Fruit fly (Drosophila melanogaster) whole organism, embryonic: ENCODE results near the gene CG15155.

Experiments
- ATbp ChIP-seq: fragments of 200-800 bp; sonication (Bioruptor generic); optimal IDR thresholded peaks from 2 replicates; lab custom pipeline; 2017; ENCODE audit warnings: missing biosample characterization, mild to moderate bottlenecking, missing genetic modification characterization, missing genetic modification reagents
- Asciz ChIP-seq: fragments of 200-800 bp; sonication (Bioruptor generic); optimal IDR thresholded peaks from 2 replicates; lab custom pipeline; 2017; ENCODE audit warnings: missing biosample characterization, mild to moderate bottlenecking, missing genetic modification characterization, missing genetic modification reagents
- CG12659 ChIP-seq: fragments of 200-800 bp; sonication (Bioruptor generic); optimal IDR thresholded peaks from 3 replicates; lab custom pipeline; 2017; ENCODE audit warnings: mild to moderate bottlenecking, missing biosample characterization, missing genetic modification reagents, missing genetic modification characterization
- CG14710 ChIP-seq: fragments of 200-800 bp; sonication (Bioruptor generic); optimal IDR thresholded peaks from 3 replicates; lab custom pipeline; 2019; ENCODE audit warnings: missing biosample characterization, mild to moderate bottlenecking, missing genetic modification characterization, moderate library complexity
- CG18599 ChIP-seq: fragments of 200-800 bp; sonication (Bioruptor generic); optimal IDR thresholded peaks from 3 replicates; lab custom pipeline; 2017; ENCODE audit warnings: missing biosample characterization, missing genetic modification characterization, mild to moderate bottlenecking, moderate library complexity, missing genetic modification reagents
- CG4424 ChIP-seq: fragments of 200-800 bp; sonication (Bioruptor generic); optimal IDR thresholded peaks from 3 replicates; lab custom pipeline; 2016; ENCODE audit warnings: missing biosample characterization, missing genetic modification characterization
- CG5180 ChIP-seq: fragments of 200-800 bp; sonication (Bioruptor generic); optimal IDR thresholded peaks from 3 replicates; lab custom pipeline; 2017; ENCODE audit warnings: missing biosample characterization, missing genetic modification characterization, mild to moderate bottlenecking, moderate library complexity, missing genetic modification reagents
- CG6689 ChIP-seq: fragments of 200-800 bp; sonication (Bioruptor generic); IDR thresholded peaks from 2 replicates; pipeline ENCODE4 v1.3.6; 2022; ENCODE audit warnings: missing biosample characterization, missing genetic modification characterization
- CG7839 ChIP-seq: fragments of 200-800 bp; sonication (Bioruptor generic); optimal IDR thresholded peaks from 3 replicates; lab custom pipeline; 2018; ENCODE audit warnings: missing biosample characterization, mild to moderate bottlenecking, missing genetic modification characterization, moderate library complexity
- CG8359 ChIP-seq: fragments of 200-800 bp; sonication (Bioruptor generic); optimal IDR thresholded peaks from 2 replicates; lab custom pipeline; 2017; ENCODE audit warnings: missing biosample characterization, mild to moderate bottlenecking, missing genetic modification characterization, borderline replicate concordance
- CG9437 ChIP-seq: fragments of 200-800 bp; sonication (Bioruptor generic); optimal IDR thresholded peaks from 2 replicates; lab custom pipeline; 2018; ENCODE audit warnings: missing biosample characterization, mild to moderate bottlenecking, missing genetic modification characterization
- CG9817 ChIP-seq: fragments of 200-800 bp; sonication (Bioruptor generic); optimal IDR thresholded peaks from 2 replicates; lab custom pipeline; 2018; ENCODE audit warnings: missing biosample characterization, mild to moderate bottlenecking, missing genetic modification characterization, moderate library complexity
- CTCF ChIP-seq: fragments of 200-800 bp; sonication (Bioruptor generic); optimal IDR thresholded peaks from 2 replicates; lab custom pipeline; 2017; ENCODE audit warnings: missing biosample characterization, mild to moderate bottlenecking, missing genetic modification characterization, moderate library complexity
- Eip74EF ChIP-seq, 2 experiments: fragments of 200-800 bp in 1 of 2; fragments of >200 bp in 1 of 2; sonication (Bioruptor generic) in 1 of 2; optimal IDR thresholded peaks; 2 replicates each; lab custom pipeline; 2017 to 2019; ENCODE audit warnings: missing biosample characterization in 2 of 2, missing genetic modification characterization in 2 of 2, mild to moderate bottlenecking in 1 of 2, moderate library complexity in 1 of 2
- Fer3 ChIP-seq: fragments of 200-800 bp; sonication (Bioruptor generic); optimal IDR thresholded peaks from 2 replicates; lab custom pipeline; 2018; ENCODE audit warnings: missing biosample characterization, mild to moderate bottlenecking, missing genetic modification characterization, moderate library complexity
- Gug ChIP-seq: fragments of 200-800 bp; sonication (Bioruptor generic); IDR thresholded peaks from 4 replicates; pipeline ENCODE4 v1.3.6; 2022; ENCODE audit warnings: missing biosample characterization, missing genetic modification characterization
- HHEX ChIP-seq: fragments of 200-800 bp; sonication (Bioruptor generic); optimal IDR thresholded peaks from 3 replicates; lab custom pipeline; 2017; ENCODE audit warnings: missing biosample characterization, mild to moderate bottlenecking, missing genetic modification characterization, missing genetic modification reagents
- Hr51 ChIP-seq, 2 experiments: fragments of 200-800 bp; sonication (Bioruptor generic); optimal IDR thresholded peaks; 2 replicates in 1 of 2; 3 replicates in 1 of 2; lab custom pipeline; 2016 to 2018; ENCODE audit warnings: missing biosample characterization in 2 of 2, missing genetic modification characterization in 2 of 2, mild to moderate bottlenecking in 1 of 2, moderate library complexity in 1 of 2
- Hsf ChIP-seq: fragments of 200-800 bp; sonication (Bioruptor generic); optimal IDR thresholded peaks from 3 replicates; lab custom pipeline; 2016; ENCODE audit warnings: missing biosample characterization, missing genetic modification characterization
- Lhr ChIP-seq: fragments of 200-800 bp; sonication (Bioruptor generic); optimal IDR thresholded peaks from 3 replicates; lab custom pipeline; 2017; ENCODE audit warnings: mild to moderate bottlenecking, missing biosample characterization, missing genetic modification reagents, missing genetic modification characterization
- Med ChIP-seq: fragments of 200-800 bp; sonication (Bioruptor generic); peaks from one replicate; lab custom pipeline; 2016; ENCODE audit warnings: missing biosample characterization, missing genetic modification characterization, mild to moderate bottlenecking, inconsistent platforms, moderate library complexity
- Meics ChIP-seq: fragments of 200-800 bp; sonication (Bioruptor generic); optimal IDR thresholded peaks from 2 replicates; lab custom pipeline; 2017; ENCODE audit warnings: missing biosample characterization, mild to moderate bottlenecking, missing genetic modification characterization
- NFAT ChIP-seq: fragments of 200-800 bp; sonication (Bioruptor generic); IDR thresholded peaks from 2 replicates; pipeline ENCODE4 v1.3.6; 2022; ENCODE audit warnings: missing biosample characterization, missing genetic modification characterization
- Nf-YC ChIP-seq: fragments of 200-800 bp; optimal IDR thresholded peaks from 3 replicates; lab custom pipeline; 2019; ENCODE audit warnings: missing biosample characterization, mild to moderate bottlenecking, missing genetic modification characterization, moderate library complexity
- Pdp1 ChIP-seq, 2 experiments: fragments of 200-800 bp; sonication (Bioruptor generic); optimal IDR thresholded peaks; 3 replicates each; lab custom pipeline; 2016; ENCODE audit warnings: missing biosample characterization in 2 of 2, missing genetic modification characterization in 2 of 2, mild to moderate bottlenecking in 1 of 2, moderate library complexity in 1 of 2
- Rfx ChIP-seq: fragments of 200-800 bp; sonication (Bioruptor generic); IDR thresholded peaks from 2 replicates; pipeline ENCODE4 v1.3.6; 2022; ENCODE audit warnings: missing biosample characterization, missing genetic modification characterization
- Rx ChIP-seq: fragments of 200-800 bp; sonication (Bioruptor generic); IDR thresholded peaks from 2 replicates; pipeline ENCODE4 v1.3.6; 2022; ENCODE audit warnings: missing biosample characterization, missing genetic modification characterization
- bowl ChIP-seq: fragments of 200-800 bp; sonication (Bioruptor generic); IDR thresholded peaks from 2 replicates; pipeline ENCODE4 v1.3.6; 2022; ENCODE audit warnings: missing biosample characterization, missing genetic modification characterization
- ci ChIP-seq: fragments of 200-800 bp; sonication (Bioruptor generic); IDR thresholded peaks from 3 replicates; pipeline ENCODE4 v1.3.6; 2022; ENCODE audit warnings: missing biosample characterization, missing genetic modification characterization
- ftz-f1 ChIP-seq: fragments of 200-800 bp; sonication (Bioruptor generic); optimal IDR thresholded peaks from 2 replicates; lab custom pipeline; 2016; ENCODE audit warnings: missing biosample characterization, missing genetic modification characterization
- gcm ChIP-seq: fragments of 200-800 bp; sonication (Bioruptor generic); optimal IDR thresholded peaks from 2 replicates; lab custom pipeline; 2019; ENCODE audit warnings: missing biosample characterization, mild to moderate bottlenecking, missing genetic modification characterization, moderate library complexity
- grau ChIP-seq: fragments of 200-800 bp; optimal IDR thresholded peaks from 3 replicates; lab custom pipeline; 2019; ENCODE audit warnings: missing biosample characterization, mild to moderate bottlenecking, missing genetic modification characterization, moderate library complexity
- gt ChIP-seq: fragments of 200-800 bp; sonication (Bioruptor generic); IDR thresholded peaks from 2 replicates; pipeline ENCODE4 v1.3.6; 2022; ENCODE audit warnings: missing biosample characterization, missing genetic modification characterization
- hkb ChIP-seq, 2 experiments: fragments of 200-800 bp in 1 of 2; fragments of >200 bp in 1 of 2; sonication (Bioruptor generic) in 1 of 2; IDR thresholded peaks in 1 of 2; optimal IDR thresholded peaks in 1 of 2; 2 replicates each; pipeline versions ENCODE4 v1.3.6 to Lab custom; 2017 to 2022; ENCODE audit warnings: missing biosample characterization in 1 of 2, missing genetic modification characterization in 1 of 2
- ind ChIP-seq: fragments of 200-800 bp; sonication (Bioruptor generic); optimal IDR thresholded peaks from 3 replicates; lab custom pipeline; 2016; ENCODE audit warnings: missing biosample characterization, missing genetic modification characterization
- lbe ChIP-seq: fragments of 200-800 bp; sonication (Bioruptor generic); optimal IDR thresholded peaks from 2 replicates; lab custom pipeline; 2016; ENCODE audit warnings: missing biosample characterization, mild to moderate bottlenecking, missing genetic modification characterization
- maf-S ChIP-seq: fragments of 200-800 bp; sonication (Bioruptor generic); optimal IDR thresholded peaks from 2 replicates; lab custom pipeline; 2016; ENCODE audit warnings: missing biosample characterization, missing genetic modification characterization
- org-1 ChIP-seq: fragments of 200-800 bp; sonication (Bioruptor generic); optimal IDR thresholded peaks from 2 replicates; lab custom pipeline; 2017; ENCODE audit warnings: missing biosample characterization, missing genetic modification characterization
- pan ChIP-seq, 4 experiments: fragments of >200 bp in 3 of 4; fragments of 200-800 bp in 1 of 4; sonication (Bioruptor generic) in 1 of 4; optimal IDR thresholded peaks in 3 of 4; IDR thresholded peaks in 1 of 4; 2 replicates each; pipeline versions ENCODE4 v1.3.6 to Lab custom; 2017 to 2022; ENCODE audit warnings: missing biosample characterization in 2 of 4, missing genetic modification characterization in 2 of 4, mixed read lengths in 1 of 4
- peb ChIP-seq: fragments of 200-800 bp; sonication (Bioruptor generic); IDR thresholded peaks from 2 replicates; pipeline ENCODE4 v1.3.6; 2022; ENCODE audit warnings: missing biosample characterization, missing genetic modification characterization
- pita ChIP-seq: fragments of 200-800 bp; sonication (Bioruptor generic); optimal IDR thresholded peaks from 2 replicates; lab custom pipeline; 2017; ENCODE audit warnings: missing biosample characterization, mild to moderate bottlenecking, missing genetic modification characterization
- pzg ChIP-seq: fragments of 200-800 bp; sonication (Bioruptor generic); optimal IDR thresholded peaks from 3 replicates; lab custom pipeline; 2018; ENCODE audit warnings: missing biosample characterization, mild to moderate bottlenecking, missing genetic modification characterization, moderate library complexity
- slbo ChIP-seq: fragments of 200-800 bp; sonication (Bioruptor generic); IDR thresholded peaks from 2 replicates; pipeline ENCODE4 v1.3.6; 2022; ENCODE audit warnings: missing biosample characterization, missing genetic modification characterization
- slou ChIP-seq: fragments of 200-800 bp; sonication (Bioruptor generic); optimal IDR thresholded peaks from 3 replicates; lab custom pipeline; 2016; ENCODE audit warnings: missing biosample characterization, missing genetic modification characterization
- slp2 ChIP-seq: fragments of 200-800 bp; sonication (Bioruptor generic); optimal IDR thresholded peaks from 2 replicates; lab custom pipeline; 2016; ENCODE audit warnings: missing biosample characterization, missing genetic modification characterization
- sug ChIP-seq: fragments of 200-800 bp; optimal IDR thresholded peaks from 2 replicates; lab custom pipeline; 2019; ENCODE audit warnings: missing biosample characterization, mild to moderate bottlenecking, missing genetic modification characterization, moderate library complexity
- trem ChIP-seq: fragments of 200-800 bp; optimal IDR thresholded peaks from 3 replicates; lab custom pipeline; 2019; ENCODE audit warnings: missing biosample characterization, mild to moderate bottlenecking, missing genetic modification characterization, moderate library complexity
- unpg ChIP-seq: fragments of 200-800 bp; sonication (Bioruptor generic); optimal IDR thresholded peaks from 3 replicates; lab custom pipeline; 2018; ENCODE audit warnings: missing biosample characterization, mild to moderate bottlenecking, missing genetic modification characterization, moderate library complexity
- z ChIP-seq: fragments of 200-800 bp; sonication (Bioruptor generic); IDR thresholded peaks from 3 replicates; pipeline ENCODE4 v1.3.6; 2022; ENCODE audit warnings: missing biosample characterization, missing genetic modification characterization

The CG15155 gene

dm6 chr2L:18119643-18120042, 35.0 kb upstream of the CG15155 start, which contains the start of gene CG5758 (continued):
- TF ChIP-seq HHEX (GFP tag; lab: Kevin White, UChicago), result peak; percentile 21
- no peak for TF ChIP-seq bowl (GFP tag; lab: Robert Waterston, UW)
- TF ChIP-seq CG12659 (GFP tag; lab: Kevin White, UChicago), result peak; percentile 9
- TF ChIP-seq pan (optimal IDR thresholded peaks at IDR 0.05; lab: Kevin White, UChicago), result no peak
- TF ChIP-seq pan (GFP tag; optimal IDR thresholded peaks at IDR 0.05 in 1 of 2, IDR thresholded peaks at IDR 0.05 in 1 of 2), result no peak
- TF ChIP-seq org-1, result no peak
- 0 out of 2 replicates have a peak, but pooled peaks have one; percentile 10 for TF ChIP-seq NFAT (GFP tag; lab: Robert Waterston, UW)
- TF ChIP-seq Pdp1 (GFP tag; optimal IDR thresholded peaks at IDR 0.05; lab: Kevin White, UChicago), result peak in 1 of 2 experiments; percentile 64
- TF ChIP-seq Eip74EF (GFP tag; optimal IDR thresholded peaks at IDR 0.05; lab: Kevin White, UChicago), result no peak
- TF ChIP-seq ind, result no peak
- TF ChIP-seq gt (GFP tag; lab: Robert Waterston, UW), result no peak
- TF ChIP-seq ftz-f1 (GFP tag; lab: Kevin White, UChicago), result peak; percentile 42
- no peak for TF ChIP-seq CG8359 (GFP tag; lab: Kevin White, UChicago)
- TF ChIP-seq ci, result 0 out of 3 replicates have a peak, but pooled peaks have one; percentile 37
- TF ChIP-seq Lhr (GFP tag; lab: Kevin White, UChicago), result peak; percentile 6
- TF ChIP-seq Fer3, result peak; percentile 12
- peak; percentile 16 for TF ChIP-seq CG9817
- TF ChIP-seq pita (GFP tag; lab: Kevin White, UChicago), result peak; percentile 19
- no peak for TF ChIP-seq Rx (GFP tag; lab: Robert Waterston, UW)
- no peak for TF ChIP-seq z (GFP tag; lab: Robert Waterston, UW)
- TF ChIP-seq Hr51 (GFP tag; optimal IDR thresholded peaks at IDR 0.05; lab: Kevin White, UChicago), result peak in 1 of 2 experiments; percentile 57
- TF ChIP-seq grau (tag; lab: Kevin White, UChicago), result peak; percentile 26
- TF ChIP-seq CG4424 (GFP tag; lab: Kevin White, UChicago), result peak; percentile 11
- peak; percentile 40 for TF ChIP-seq slbo (GFP tag; lab: Robert Waterston, UW)
- peak; percentile 24 for TF ChIP-seq CG9437 (GFP tag; lab: Kevin White, UChicago)
- peak; percentile 39 for TF ChIP-seq sug (tag; lab: Kevin White, UChicago)
- peak; percentile 91 for TF ChIP-seq Med
- peak; percentile 75 for TF ChIP-seq CTCF (GFP tag; lab: Kevin White, UChicago)
- TF ChIP-seq Rfx, result peak; percentile 28; the same call in 1 of the 2 replicates
- TF ChIP-seq pzg, result peak; percentile 8
- 0 out of 2 replicates have a peak, but pooled peaks have one; percentile 6 for TF ChIP-seq CG6689 (GFP tag; lab: Robert Waterston, UW)
- no peak for TF ChIP-seq ATbp
- TF ChIP-seq CG18599 (GFP tag; lab: Kevin White, UChicago), result peak; percentile 58
- no peak for TF ChIP-seq CG14710 (tag; lab: Kevin White, UChicago)
- no peak for TF ChIP-seq slp2 (GFP tag; lab: Kevin White, UChicago)
- no peak for TF ChIP-seq peb (GFP tag; lab: Robert Waterston, UW)
- peak; percentile 9 for TF ChIP-seq Meics
- TF ChIP-seq unpg (GFP tag; lab: Kevin White, UChicago), result peak; percentile 38
- TF ChIP-seq CG7839 (tag; lab: Kevin White, UChicago), result peak; percentile 42
- TF ChIP-seq Nf-YC (tag; lab: Kevin White, UChicago), result peak; percentile 5
- TF ChIP-seq Asciz (GFP tag; lab: Kevin White, UChicago), result no peak
- TF ChIP-seq CG5180, result peak; percentile 57
- TF ChIP-seq lbe (GFP tag; lab: Kevin White, UChicago), result peak; percentile 0
- TF ChIP-seq trem (tag; lab: Kevin White, UChicago), result no peak
- TF ChIP-seq gcm (GFP tag; lab: Kevin White, UChicago), result no peak
- no peak for TF ChIP-seq slou (GFP tag; lab: Kevin White, UChicago)
- TF ChIP-seq maf-S (GFP tag; lab: Kevin White, UChicago), result no peak
- TF ChIP-seq Gug (GFP tag; lab: Robert Waterston, UW), result no peak
- TF ChIP-seq hkb (optimal IDR thresholded peaks at IDR 0.05; lab: Kevin White, UChicago), result no peak
- TF ChIP-seq hkb (GFP tag; IDR thresholded peaks at IDR 0.05; lab: Robert Waterston, UW), result peak; percentile 53; the same call in 1 of the 2 replicates
- TF ChIP-seq Hsf (GFP tag; lab: Kevin White, UChicago), result peak; percentile 32
